Fruit fly (Drosophila melanogaster): Measurements from ENCODE around the gene CG6592.
A peak's percentile ranks its signal among the peaks of the same experiment; 100 is the strongest.

dm6 chr3L:6094697-6095096 lies 35.2 kb downstream of the CG6592 start, which contains the start of the genes CG10467 and loj:
- TF ChIP-seq Hr96 (GFP tag; optimal IDR thresholded peaks at IDR 0.05) = peak; percentile 75
- peak; percentile 91 for TF ChIP-seq CG12768 (GFP tag; optimal IDR thresholded peaks at IDR 0.05)
- peak; percentile 87 for TF ChIP-seq CG11617 (GFP tag; optimal IDR thresholded peaks at IDR 0.05)
- TF ChIP-seq Crg-1 (GFP tag; optimal IDR thresholded peaks at IDR 0.05) = peak; percentile 77
- TF ChIP-seq bab1 (GFP tag; optimal IDR thresholded peaks at IDR 0.05) = peak; percentile 88

All from whole organism, adult.